Fruit fly (Drosophila melanogaster): ENCODE measurements around the gene Hmgcr.

- peak; percentile 8 for TF ChIP-seq CG31224 (GFP tag; IDR thresholded peaks at IDR 0.05)
- TF ChIP-seq hkb (optimal IDR thresholded peaks at IDR 0.05) = no peak
- peak; percentile 80 for TF ChIP-seq hkb (GFP tag; IDR thresholded peaks at IDR 0.05)
- peak; percentile 95 for TF ChIP-seq kni (GFP tag; optimal IDR thresholded peaks at IDR 0.05)
- peak; percentile 36 for TF ChIP-seq cg (GFP tag; optimal IDR thresholded peaks at IDR 0.05)
Observed at dm6 chr3R:23782456-23783402, 49.6 kb downstream of the Hmgcr start.
